Worm (Caenorhabditis elegans) whole organism, early embryonic: Measurements from ENCODE around the gene mrps-18B.

ENCODE experiments used
- B0310.2 ChIP-seq: sonication (generic microtip); optimal IDR thresholded peaks from 2 replicates; lab custom pipeline; 2016; ENCODE audit warnings: mild to moderate bottlenecking, missing genetic modification characterization, missing compliant biosample characterization
- F13C5.2 ChIP-seq: sonication (generic microtip); optimal IDR thresholded peaks from 2 replicates; lab custom pipeline; 2017; ENCODE audit warnings: mild to moderate bottlenecking, missing genetic modification characterization, inconsistent platforms, missing compliant biosample characterization
- aly-1 ChIP-seq: sonication (generic microtip); optimal IDR thresholded peaks from 2 replicates; lab custom pipeline; 2016; ENCODE audit warnings: missing genetic modification characterization, missing compliant biosample characterization
- ama-1 ChIP-seq: fragments of 150-350 bp; optimal IDR thresholded peaks from 2 replicates; lab custom pipeline; 2014
- ceh-13 ChIP-seq: fragments of 200-800 bp; sonication (Bioruptor generic); optimal IDR thresholded peaks from 2 replicates; lab custom pipeline; 2018; ENCODE audit warnings: mild to moderate bottlenecking, missing genetic modification characterization, missing compliant biosample characterization
- ceh-36 ChIP-seq: sonication (generic microtip); optimal IDR thresholded peaks from 2 replicates; lab custom pipeline; 2016; ENCODE audit warnings: missing genetic modification characterization, inconsistent platforms, missing compliant biosample characterization
- ets-7 ChIP-seq: sonication (generic microtip); optimal IDR thresholded peaks from 2 replicates; lab custom pipeline; 2016; ENCODE audit warnings: missing genotype, missing genetic modification characterization, missing compliant biosample characterization
- flt-1 ChIP-seq: fragments of 200-800 bp; sonication (Bioruptor generic); IDR thresholded peaks from 2 replicates; pipeline ENCODE4 v1.3.6; 2022; ENCODE audit warnings: missing genetic modification characterization, missing compliant biosample characterization
- hmbx-1 ChIP-seq: sonication (generic microtip); optimal IDR thresholded peaks from 2 replicates; lab custom pipeline; 2016; ENCODE audit warnings: mild to moderate bottlenecking, missing genetic modification characterization, missing compliant biosample characterization
- hmg-4 ChIP-seq: fragments of 200-800 bp; sonication (Bioruptor generic); optimal IDR thresholded peaks from 2 replicates; lab custom pipeline; 2018; ENCODE audit warnings: mild to moderate bottlenecking, missing genetic modification characterization, missing compliant biosample characterization
- hnd-1 ChIP-seq: sonication (generic microtip); optimal IDR thresholded peaks from 2 replicates; lab custom pipeline; 2016; ENCODE audit warnings: missing genetic modification characterization, missing compliant biosample characterization
- pes-1 ChIP-seq: fragments of 200-800 bp; sonication (Bioruptor generic); IDR thresholded peaks from 2 replicates; pipeline ENCODE4 v1.3.6; 2022; ENCODE audit warnings: missing genetic modification reagents, missing genetic modification characterization, missing compliant biosample characterization
- scrt-1 ChIP-seq: fragments of 200-800 bp; sonication (Bioruptor generic); IDR thresholded peaks from 2 replicates; pipeline ENCODE4 v1.3.6; 2022; ENCODE audit warnings: missing genetic modification characterization, missing compliant biosample characterization
- sea-1 ChIP-seq: fragments of 200-800 bp; sonication (Bioruptor generic); conservative IDR thresholded peaks from 2 replicates; pipeline ENCODE4 v1.3.6; 2022; ENCODE audit warnings: missing genetic modification characterization, missing compliant biosample characterization
- tbx-11 ChIP-seq: fragments of 200-800 bp; sonication (Bioruptor generic); IDR thresholded peaks from 2 replicates; pipeline ENCODE4 v1.3.6; 2022; ENCODE audit warnings: missing genetic modification characterization, missing compliant biosample characterization
- tbx-37 ChIP-seq: fragments of 200-800 bp; sonication (Bioruptor generic); conservative IDR thresholded peaks from 2 replicates; pipeline ENCODE4 v1.3.6; 2022; ENCODE audit warnings: missing genetic modification reagents, missing genetic modification characterization, missing compliant biosample characterization
- tra-4 ChIP-seq: sonication (generic microtip); optimal IDR thresholded peaks from 2 replicates; lab custom pipeline; 2017; ENCODE audit warnings: missing genetic modification characterization, missing compliant biosample characterization

Gene mrps-18B

DNA sequence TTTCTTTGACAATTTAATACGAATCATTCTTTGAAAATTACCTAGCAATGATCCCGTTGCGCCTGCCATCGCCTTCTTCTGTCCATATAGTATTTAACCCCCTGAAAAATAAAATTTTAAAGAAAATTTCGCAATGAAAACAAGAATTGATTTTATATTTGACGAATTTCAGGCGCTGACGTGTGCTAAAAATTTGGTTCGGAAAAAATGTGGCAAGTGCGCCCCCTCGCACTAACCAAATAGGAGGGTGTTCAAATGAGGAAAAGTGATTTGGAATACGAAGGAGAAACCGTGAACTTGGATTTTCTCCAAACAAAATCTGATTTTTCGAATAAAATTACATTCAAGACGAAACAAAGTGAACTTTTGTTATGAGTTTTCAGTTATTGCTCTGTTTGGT lies 40.6 kb downstream of the mrps-18B start, which contains the start of gene stc-1:
Gene stc-1, minus strand, starts transcription at position 101 of the 400 bp plus-strand sequence.
- no peak for TF ChIP-seq ets-7 (tag; lab: Kevin White, UChicago)
- no peak for TF ChIP-seq ama-1 (lab: Kevin White, UChicago)
- TF ChIP-seq sea-1 (GFP tag; lab: Robert Waterston, UW), result no peak
- TF ChIP-seq pes-1, result no peak
- no peak for TF ChIP-seq aly-1
- no peak for TF ChIP-seq hmg-4 (GFP tag; lab: Kevin White, UChicago)
- TF ChIP-seq scrt-1, result no peak
- TF ChIP-seq flt-1 (GFP tag; lab: Robert Waterston, UW), result no peak
- TF ChIP-seq hmbx-1, result no peak
- no peak for TF ChIP-seq ceh-36 (tag; lab: Kevin White, UChicago)
- no peak for TF ChIP-seq B0310.2
- no peak for TF ChIP-seq tbx-37 (GFP tag; lab: Robert Waterston, UW)
- no peak for TF ChIP-seq hnd-1 (tag; lab: Kevin White, UChicago)
- TF ChIP-seq ceh-13 (GFP tag; lab: Kevin White, UChicago), result no peak
- no peak for TF ChIP-seq tra-4 (tag; lab: Kevin White, UChicago)

DNA sequence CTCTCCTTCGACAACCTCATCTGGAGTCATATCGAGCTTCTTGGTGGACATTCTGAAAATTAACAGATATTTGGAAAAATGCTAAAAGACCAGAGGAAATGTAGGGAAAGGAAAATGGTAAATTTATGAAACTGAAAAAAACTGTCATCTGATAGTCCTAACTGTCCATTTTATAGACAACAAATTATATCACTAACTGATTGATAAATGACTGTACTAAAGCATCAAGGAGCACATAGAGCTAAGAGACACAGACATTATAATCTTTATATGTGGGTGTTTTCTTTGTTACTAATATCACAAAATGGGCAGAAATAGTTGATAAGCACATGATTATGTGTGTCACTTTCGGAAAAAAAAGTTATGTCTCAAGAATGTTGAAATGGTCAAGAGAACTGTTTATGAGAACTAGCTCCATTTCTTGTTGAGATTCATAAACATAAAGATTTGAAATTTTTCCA lies 41.4 kb downstream of the mrps-18B start, which contains the start of gene F54C9.3:
Gene F54C9.3, minus strand, starts transcription at position 51 of the 461 bp plus-strand sequence.
- no peak for TF ChIP-seq hnd-1 (tag; lab: Kevin White, UChicago)

ce11 chrII:8568234-8568969 lies 42.9 kb downstream of the mrps-18B start:
- TF ChIP-seq hmbx-1 (no peak), sea-1 (GFP tag; lab: Robert Waterston, UW) (0 out of 2 replicates have a peak, but pooled peaks have one; percentile 30)

DNA sequence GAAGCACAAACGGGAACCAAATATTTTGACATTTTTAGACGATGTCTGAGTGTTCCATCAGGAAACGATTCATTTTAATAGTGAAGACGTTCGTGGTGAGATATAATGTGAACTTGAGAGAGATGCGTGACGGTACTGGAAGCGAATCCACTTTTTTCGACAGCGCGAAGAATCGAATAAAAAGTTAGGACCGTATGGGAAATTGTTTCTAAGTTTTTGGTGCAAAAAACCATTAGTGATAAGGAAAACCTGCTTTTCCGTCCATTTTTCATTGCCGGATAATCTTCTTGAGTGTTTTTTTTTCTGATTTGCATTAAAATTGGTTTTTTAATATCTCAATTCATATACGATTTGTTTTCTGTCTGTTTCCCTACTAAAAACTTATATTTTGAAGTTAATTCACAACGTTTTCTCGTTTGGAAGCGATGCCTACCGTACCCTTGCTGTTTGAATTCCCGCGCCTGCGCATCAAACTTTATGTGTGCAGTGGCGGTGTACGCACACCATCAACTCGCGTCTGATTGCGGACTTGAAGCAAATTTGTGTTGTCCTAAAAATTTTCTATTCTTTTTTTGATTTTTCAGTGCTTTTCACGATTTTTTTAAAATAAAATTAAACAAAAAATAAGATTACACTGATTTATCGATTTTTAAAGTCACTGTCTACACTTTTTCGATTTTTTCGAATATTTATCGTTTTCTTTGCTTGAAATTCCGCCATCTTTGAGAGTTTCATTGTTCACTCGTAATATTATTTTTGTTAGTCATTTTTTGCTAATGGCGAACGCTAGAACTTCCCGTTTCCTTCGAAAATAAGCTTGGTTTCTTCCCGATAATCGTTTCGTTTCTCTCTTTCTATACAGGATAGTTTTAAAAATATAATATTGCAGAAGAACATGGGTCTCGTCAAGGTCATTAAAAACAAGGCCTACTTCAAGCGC lies 43.8 kb downstream of the mrps-18B start, which contains the start of the genes col-38 and rpl-5:
Gene col-38, minus strand, starts transcription at position 51 of the 940 bp plus-strand sequence.
Gene rpl-5, plus strand, starts transcription at position 890 of the 940 bp plus-strand sequence.
- TF ChIP-seq tbx-11 (no peak), F13C5.2 (peak; percentile 73), hmg-4 (GFP tag; lab: Kevin White, UChicago) (peak; percentile 39), tra-4 (tag; lab: Kevin White, UChicago) (no peak), flt-1 (GFP tag; lab: Robert Waterston, UW) (peak; percentile 38; the same call in 1 of the 2 replicates)

ce11 chrII:8570977-8571376 lies 45.5 kb downstream of the mrps-18B start, which contains the start of gene bcs-1:
bcs-1 (plus strand) TSS chrII:8571085.
- no peak for TF ChIP-seq hmg-4 (GFP tag; lab: Kevin White, UChicago)
- TF ChIP-seq ceh-36 (tag; lab: Kevin White, UChicago), result no peak
- no peak for TF ChIP-seq tbx-11
- TF ChIP-seq tra-4 (tag; lab: Kevin White, UChicago), result no peak
- no peak for TF ChIP-seq flt-1 (GFP tag; lab: Robert Waterston, UW)
- TF ChIP-seq ets-7 (tag; lab: Kevin White, UChicago), result no peak
- no peak for TF ChIP-seq sea-1 (GFP tag; lab: Robert Waterston, UW)
- no peak for TF ChIP-seq hnd-1 (tag; lab: Kevin White, UChicago)
- TF ChIP-seq tbx-37 (GFP tag; lab: Robert Waterston, UW), result no peak
- TF ChIP-seq F13C5.2, result no peak
- no peak for TF ChIP-seq ama-1 (lab: Kevin White, UChicago)
- TF ChIP-seq aly-1, result no peak
- TF ChIP-seq hmbx-1, result no peak
- TF ChIP-seq scrt-1, result no peak
- TF ChIP-seq ceh-13 (GFP tag; lab: Kevin White, UChicago), result no peak
- no peak for TF ChIP-seq B0310.2

DNA sequence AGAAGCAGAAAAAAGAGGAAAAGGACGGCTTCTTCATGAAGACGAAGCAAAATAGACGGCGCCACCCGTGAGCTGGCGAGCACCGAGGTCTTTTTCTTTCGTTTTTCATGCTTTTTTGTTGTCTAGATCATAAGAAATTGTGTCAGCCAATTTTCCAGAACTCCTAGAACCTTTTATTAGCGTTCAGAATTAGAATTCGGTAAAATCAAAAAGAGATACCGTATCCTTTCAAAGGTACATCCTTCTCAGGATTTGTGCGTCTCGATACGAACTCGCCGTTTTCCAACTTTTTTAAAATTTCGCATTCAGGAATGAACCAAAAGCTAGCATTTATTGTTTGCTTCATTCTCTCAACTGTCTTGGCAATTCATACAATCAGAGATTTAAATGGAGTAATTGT lies 47.6 kb downstream of the mrps-18B start, which contains the start of gene F54C9.7:
Gene F54C9.7, plus strand, starts transcription at position 301 of the 400 bp plus-strand sequence.
- TF ChIP-seq pes-1, result no peak
- TF ChIP-seq F13C5.2, result no peak
- TF ChIP-seq B0310.2, result no peak
- no peak for TF ChIP-seq sea-1 (GFP tag; lab: Robert Waterston, UW)
- no peak for TF ChIP-seq tra-4 (tag; lab: Kevin White, UChicago)
- no peak for TF ChIP-seq ceh-36 (tag; lab: Kevin White, UChicago)
- no peak for TF ChIP-seq tbx-37 (GFP tag; lab: Robert Waterston, UW)
- no peak for TF ChIP-seq ama-1 (lab: Kevin White, UChicago)
- no peak for TF ChIP-seq hmg-4 (GFP tag; lab: Kevin White, UChicago)
- no peak for TF ChIP-seq hnd-1 (tag; lab: Kevin White, UChicago)
- TF ChIP-seq aly-1, result no peak
- no peak for TF ChIP-seq scrt-1
- no peak for TF ChIP-seq hmbx-1
- no peak for TF ChIP-seq flt-1 (GFP tag; lab: Robert Waterston, UW)
- TF ChIP-seq tbx-11, result no peak

DNA sequence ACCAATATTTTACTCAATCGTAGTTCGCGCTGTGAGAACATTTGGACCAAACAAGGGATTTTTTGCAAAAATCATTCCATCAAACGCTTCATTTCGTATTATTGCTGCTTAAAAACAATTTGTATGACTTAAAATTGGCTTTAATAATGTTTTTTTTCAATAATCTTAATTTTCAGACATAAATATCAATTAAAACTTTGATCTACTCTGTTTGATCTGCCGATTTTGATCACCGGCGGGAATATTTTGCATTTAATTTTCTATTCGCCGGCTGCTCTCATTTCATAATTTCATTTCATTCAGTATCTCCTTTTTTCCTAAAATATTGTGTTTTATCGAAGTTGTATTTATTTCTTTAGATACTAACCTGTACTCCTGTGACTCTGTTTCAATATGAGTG lies 49.7 kb downstream of the mrps-18B start, which contains the start of gene puf-5:
Gene puf-5, plus strand, starts transcription at position 358 of the 400 bp plus-strand sequence.
- no peak for TF ChIP-seq ama-1 (lab: Kevin White, UChicago)
- TF ChIP-seq aly-1, result no peak
- no peak for TF ChIP-seq pes-1
- no peak for TF ChIP-seq ceh-13 (GFP tag; lab: Kevin White, UChicago)
- TF ChIP-seq ets-7 (tag; lab: Kevin White, UChicago), result no peak
- TF ChIP-seq ceh-36 (tag; lab: Kevin White, UChicago), result no peak
- TF ChIP-seq hmbx-1, result no peak
- no peak for TF ChIP-seq flt-1 (GFP tag; lab: Robert Waterston, UW)
- TF ChIP-seq F13C5.2, result no peak
- no peak for TF ChIP-seq sea-1 (GFP tag; lab: Robert Waterston, UW)
- TF ChIP-seq tbx-37 (GFP tag; lab: Robert Waterston, UW), result no peak
- no peak for TF ChIP-seq hnd-1 (tag; lab: Kevin White, UChicago)
- TF ChIP-seq hmg-4 (GFP tag; lab: Kevin White, UChicago), result no peak
- TF ChIP-seq tra-4 (tag; lab: Kevin White, UChicago), result no peak
- TF ChIP-seq tbx-11, result no peak
- TF ChIP-seq scrt-1, result no peak
- no peak for TF ChIP-seq B0310.2
